Fruit fly (Drosophila melanogaster) whole organism, embryonic: ENCODE results near the gene Rcd-1r.

Experiments
- Awh ChIP-seq: fragments of 200-800 bp; sonication (Bioruptor generic); IDR thresholded peaks from 2 replicates; pipeline ENCODE4, ENCODE4 v1.3.6; 2022; ENCODE audit warnings: missing biosample characterization, missing genetic modification characterization
- B-H1 ChIP-seq: fragments of 200-800 bp; sonication (Bioruptor generic); IDR thresholded peaks from 3 replicates; pipeline ENCODE4 v1.3.6; 2022; ENCODE audit warnings: missing biosample characterization, missing genetic modification characterization
- Bgb ChIP-seq: fragments of 200-800 bp; sonication (Bioruptor generic); IDR thresholded peaks from 2 replicates; pipeline ENCODE4 v1.3.6; 2022; ENCODE audit warnings: missing biosample characterization, missing genetic modification characterization; ENCODE audit not compliant: partially characterized antibody
- CG10431 ChIP-seq: fragments of 200-800 bp; sonication (Bioruptor generic); optimal IDR thresholded peaks from 3 replicates; lab custom pipeline; 2018; ENCODE audit warnings: missing biosample characterization, mild to moderate bottlenecking, missing genetic modification characterization
- CG12942 ChIP-seq: fragments of 200-800 bp; sonication (Bioruptor generic); optimal IDR thresholded peaks from 3 replicates; lab custom pipeline; 2016; ENCODE audit warnings: missing biosample characterization, missing genetic modification characterization
- CG13775 ChIP-seq: fragments of 200-800 bp; sonication (Bioruptor generic); optimal IDR thresholded peaks from 3 replicates; lab custom pipeline; 2017; ENCODE audit warnings: missing biosample characterization, mild to moderate bottlenecking, missing genetic modification characterization
- CG15011 ChIP-seq: fragments of 200-800 bp; sonication (Bioruptor generic); optimal IDR thresholded peaks from 3 replicates; lab custom pipeline; 2018; ENCODE audit warnings: missing biosample characterization, mild to moderate bottlenecking, missing genetic modification characterization
- CG17328 ChIP-seq: fragments of 200-800 bp; sonication (Bioruptor generic); IDR thresholded peaks from 2 replicates; pipeline ENCODE4 v1.3.6; 2022; ENCODE audit warnings: missing biosample characterization, missing genetic modification characterization
- CG18619 ChIP-seq: fragments of 200-800 bp; sonication (Bioruptor generic); optimal IDR thresholded peaks from 3 replicates; lab custom pipeline; 2017; ENCODE audit warnings: missing biosample characterization, mild to moderate bottlenecking, missing genetic modification characterization
- CG2199 ChIP-seq: fragments of 200-800 bp; sonication (Bioruptor generic); IDR thresholded peaks from 3 replicates; pipeline ENCODE4 v1.3.6; 2022; ENCODE audit warnings: missing biosample characterization, missing genetic modification characterization
- CG30403 ChIP-seq: fragments of 200-800 bp; sonication (Bioruptor generic); optimal IDR thresholded peaks from 3 replicates; lab custom pipeline; 2016; ENCODE audit warnings: missing biosample characterization, missing genetic modification characterization
- CG31224 ChIP-seq: fragments of 200-800 bp; sonication (Bioruptor generic); IDR thresholded peaks from 2 replicates; pipeline ENCODE4 v1.3.6; 2022; ENCODE audit warnings: missing biosample characterization, missing genetic modification characterization
- CG3407 ChIP-seq: fragments of 200-800 bp; sonication (Bioruptor generic); optimal IDR thresholded peaks from 2 replicates; lab custom pipeline; 2018; ENCODE audit warnings: missing biosample characterization, mild to moderate bottlenecking, missing genetic modification characterization
- CG3838 ChIP-seq: fragments of 200-800 bp; sonication (Bioruptor generic); optimal IDR thresholded peaks from 3 replicates; lab custom pipeline; 2016; ENCODE audit warnings: missing biosample characterization, missing genetic modification characterization
- CG4328 ChIP-seq: fragments of 200-800 bp; sonication (Bioruptor generic); optimal IDR thresholded peaks from 3 replicates; lab custom pipeline; 2017; ENCODE audit warnings: missing biosample characterization, missing genetic modification reagents, missing genetic modification characterization
- CG4820 ChIP-seq: fragments of 200-800 bp; sonication (Bioruptor generic); optimal IDR thresholded peaks from 3 replicates; lab custom pipeline; 2016; ENCODE audit warnings: missing biosample characterization, missing genetic modification characterization
- CG4854 ChIP-seq: fragments of 200-800 bp; sonication (Bioruptor generic); optimal IDR thresholded peaks from 2 replicates; lab custom pipeline; 2016; ENCODE audit warnings: missing biosample characterization, missing genetic modification characterization, inconsistent platforms
- CG6175 ChIP-seq: fragments of 200-800 bp; sonication (Bioruptor generic); IDR thresholded peaks from 3 replicates; pipeline ENCODE4 v1.3.6; 2022; ENCODE audit warnings: missing biosample characterization, missing genetic modification characterization
- CG6854 ChIP-seq: fragments of 200-800 bp; sonication (Bioruptor generic); optimal IDR thresholded peaks from 3 replicates; lab custom pipeline; 2017; ENCODE audit warnings: missing biosample characterization, mild to moderate bottlenecking, missing genetic modification characterization
- CG7786 ChIP-seq: fragments of 200-800 bp; sonication (Bioruptor generic); optimal IDR thresholded peaks from 2 replicates; lab custom pipeline; 2016; ENCODE audit warnings: missing biosample characterization, missing genetic modification characterization
- CG9797 ChIP-seq: fragments of 200-800 bp; sonication (Bioruptor generic); optimal IDR thresholded peaks from 3 replicates; lab custom pipeline; 2018; ENCODE audit warnings: missing biosample characterization, mild to moderate bottlenecking, missing genetic modification characterization
- CG9817 ChIP-seq: fragments of 200-800 bp; sonication (Bioruptor generic); optimal IDR thresholded peaks from 2 replicates; lab custom pipeline; 2018; ENCODE audit warnings: missing biosample characterization, mild to moderate bottlenecking, missing genetic modification characterization, moderate library complexity
- CrebB ChIP-seq: fragments of 200-800 bp; sonication (Bioruptor generic); optimal IDR thresholded peaks from 3 replicates; lab custom pipeline; 2018; ENCODE audit warnings: missing biosample characterization, mild to moderate bottlenecking, missing genetic modification characterization
- D19A ChIP-seq: fragments of 200-800 bp; optimal IDR thresholded peaks from 3 replicates; lab custom pipeline; 2019; ENCODE audit warnings: missing biosample characterization, mild to moderate bottlenecking, missing genetic modification characterization, moderate library complexity
- ERR ChIP-seq: fragments of 200-800 bp; sonication (Bioruptor generic); optimal IDR thresholded peaks from 2 replicates; lab custom pipeline; 2016; ENCODE audit warnings: missing biosample characterization, missing genetic modification characterization
- Jarid2 ChIP-seq: fragments of 200-800 bp; sonication (Bioruptor generic); optimal IDR thresholded peaks from 3 replicates; lab custom pipeline; 2017; ENCODE audit warnings: mild to moderate bottlenecking, missing biosample characterization, missing genetic modification reagents, missing genetic modification characterization
- Myb ChIP-seq: fragments of 200-800 bp; sonication (Bioruptor generic); optimal IDR thresholded peaks from 2 replicates; lab custom pipeline; 2016; ENCODE audit warnings: missing biosample characterization, missing genetic modification characterization
- NC2β ChIP-seq: fragments of 200-800 bp; sonication (Bioruptor generic); optimal IDR thresholded peaks from 2 replicates; lab custom pipeline; 2016; ENCODE audit warnings: missing biosample characterization, missing genetic modification characterization
- Nf-YA ChIP-seq: fragments of 200-800 bp; sonication (Bioruptor generic); IDR thresholded peaks from 2 replicates; pipeline ENCODE4 v1.3.6; 2022; ENCODE audit warnings: missing biosample characterization, missing genetic modification characterization
- Optix ChIP-seq: fragments of 200-800 bp; sonication (Bioruptor generic); IDR thresholded peaks from 3 replicates; pipeline ENCODE4 v1.3.6; 2022; ENCODE audit warnings: missing biosample characterization, missing genetic modification characterization
- Stat92E ChIP-seq, 3 experiments: fragments of >200 bp in 2 of 3; fragments of 200-800 bp in 1 of 3; sonication (Bioruptor generic) in 1 of 3; optimal IDR thresholded peaks; 2 replicates each; lab custom pipeline; 2017 to 2019; ENCODE audit warnings: missing biosample characterization in 3 of 3, missing genetic modification characterization in 3 of 3, mild to moderate bottlenecking in 1 of 3, moderate library complexity in 1 of 3
- Taf1 ChIP-seq: fragments of 200-800 bp; sonication (Bioruptor generic); IDR thresholded peaks from 2 replicates; pipeline ENCODE4 v1.3.6; 2022; ENCODE audit warnings: missing biosample characterization, missing genetic modification characterization
- Usf ChIP-seq: fragments of 200-800 bp; sonication (Bioruptor generic); optimal IDR thresholded peaks from 2 replicates; lab custom pipeline; 2017; ENCODE audit warnings: missing genotype, missing biosample characterization, missing genetic modification characterization
- Xbp1 ChIP-seq: fragments of 200-800 bp; sonication (Bioruptor generic); optimal IDR thresholded peaks from 3 replicates; lab custom pipeline; 2016; ENCODE audit warnings: missing biosample characterization, mild to moderate bottlenecking, missing genetic modification characterization
- ab ChIP-seq: fragments of 200-800 bp; sonication (Bioruptor generic); optimal IDR thresholded peaks from 2 replicates; lab custom pipeline; 2016; ENCODE audit warnings: missing biosample characterization, missing genetic modification characterization
- chn ChIP-seq: fragments of 200-800 bp; sonication (Bioruptor generic); optimal IDR thresholded peaks from 2 replicates; lab custom pipeline; 2016; ENCODE audit warnings: missing biosample characterization, missing genetic modification characterization
- croc ChIP-seq: fragments of 200-800 bp; sonication (Bioruptor generic); conservative IDR thresholded peaks from 3 replicates; pipeline ENCODE4 v1.3.6; 2022; ENCODE audit warnings: missing biosample characterization, missing genetic modification characterization
- jigr1 ChIP-seq: fragments of 200-800 bp; sonication (Bioruptor generic); IDR thresholded peaks from 3 replicates; pipeline ENCODE4 v1.3.6; 2022; ENCODE audit warnings: missing biosample characterization, missing genetic modification characterization
- maf-S ChIP-seq: fragments of 200-800 bp; sonication (Bioruptor generic); optimal IDR thresholded peaks from 2 replicates; lab custom pipeline; 2016; ENCODE audit warnings: missing biosample characterization, missing genetic modification characterization
- mld ChIP-seq: fragments of 200-800 bp; sonication (Bioruptor generic); IDR thresholded peaks from 3 replicates; pipeline ENCODE4 v1.3.6; 2022; ENCODE audit warnings: missing biosample characterization, missing genetic modification characterization; ENCODE audit not compliant: partially characterized antibody
- nmo ChIP-seq: fragments of 200-800 bp; sonication (Bioruptor generic); optimal IDR thresholded peaks from 2 replicates; lab custom pipeline; 2018; ENCODE audit warnings: missing biosample characterization, mild to moderate bottlenecking, missing genetic modification characterization, moderate library complexity
- odd ChIP-seq: fragments of 200-800 bp; sonication (Bioruptor generic); optimal IDR thresholded peaks from 2 replicates; lab custom pipeline; 2017; ENCODE audit warnings: missing biosample characterization, mild to moderate bottlenecking, missing genetic modification characterization
- org-1 ChIP-seq: fragments of 200-800 bp; sonication (Bioruptor generic); optimal IDR thresholded peaks from 2 replicates; lab custom pipeline; 2017; ENCODE audit warnings: missing biosample characterization, missing genetic modification characterization
- rib ChIP-seq: fragments of 200-800 bp; sonication (Bioruptor generic); IDR thresholded peaks from 2 replicates; pipeline ENCODE4 v1.3.6; 2022; ENCODE audit warnings: missing biosample characterization, missing genetic modification characterization
- ro ChIP-seq: fragments of 200-800 bp; sonication (Bioruptor generic); IDR thresholded peaks from 2 replicates; pipeline ENCODE4 v1.3.6; 2022; ENCODE audit warnings: missing biosample characterization, missing genetic modification characterization
- row ChIP-seq: fragments of 200-800 bp; sonication (Bioruptor generic); IDR thresholded peaks from 3 replicates; pipeline ENCODE4 v1.3.6; 2022; ENCODE audit warnings: missing biosample characterization, missing genetic modification characterization
- sim ChIP-seq: fragments of 200-800 bp; sonication (Bioruptor generic); IDR thresholded peaks from 2 replicates; pipeline ENCODE4 v1.3.6; 2022; ENCODE audit warnings: missing biosample characterization, missing genetic modification characterization
- slp2 ChIP-seq: fragments of 200-800 bp; sonication (Bioruptor generic); optimal IDR thresholded peaks from 2 replicates; lab custom pipeline; 2016; ENCODE audit warnings: missing biosample characterization, missing genetic modification characterization
- ttk ChIP-seq: fragments of 200-800 bp; sonication (Bioruptor generic); IDR thresholded peaks from 2 replicates; pipeline ENCODE4 v2.1.2; 2022; ENCODE audit warnings: missing biosample characterization, missing genetic modification characterization
- unpg ChIP-seq: fragments of 200-800 bp; sonication (Bioruptor generic); optimal IDR thresholded peaks from 3 replicates; lab custom pipeline; 2018; ENCODE audit warnings: missing biosample characterization, mild to moderate bottlenecking, missing genetic modification characterization, moderate library complexity
- vvl ChIP-seq: fragments of 200-800 bp; sonication (Bioruptor generic); IDR thresholded peaks from 2 replicates; pipeline ENCODE4 v1.3.6; 2022; ENCODE audit warnings: missing biosample characterization, missing genetic modification characterization

The Rcd-1r gene

dm6 chr2L:8982584-8983302 is 31.1 kb downstream of the Rcd-1r start (continued):
- peak; percentile 28 for TF ChIP-seq org-1 (GFP tag; lab: Kevin White, UChicago)
- no peak for TF ChIP-seq jigr1 (GFP tag; lab: Robert Waterston, UW)
- peak; percentile 46 for TF ChIP-seq CG9817 (tag; lab: Kevin White, UChicago)
- no peak; the same call in 1 of the 2 replicates for TF ChIP-seq vvl (GFP tag; lab: Robert Waterston, UW)
- TF ChIP-seq maf-S: peak; percentile 44
- TF ChIP-seq Stat92E (GFP tag; optimal IDR thresholded peaks at IDR 0.05; lab: Kevin White, UChicago): no peak
- peak; percentile 6 for TF ChIP-seq CG12942 (GFP tag; lab: Kevin White, UChicago)
- TF ChIP-seq CG3407 (GFP tag; lab: Kevin White, UChicago): no peak
- TF ChIP-seq B-H1 (GFP tag; lab: Robert Waterston, UW): 0 out of 3 replicates have a peak, but pooled peaks have one; percentile 24
- peak; percentile 53 for TF ChIP-seq odd (GFP tag; lab: Kevin White, UChicago)
- TF ChIP-seq NC2β (GFP tag; lab: Kevin White, UChicago): no peak
- TF ChIP-seq CG9797: no peak
- TF ChIP-seq CG13775 (GFP tag; lab: Kevin White, UChicago): no peak
- TF ChIP-seq ro (GFP tag; lab: Robert Waterston, UW): no peak
- TF ChIP-seq nmo (GFP tag; lab: Kevin White, UChicago): peak; percentile 43
- TF ChIP-seq CG4854: no peak
- TF ChIP-seq Nf-YA: no peak
- peak; percentile 1 for TF ChIP-seq D19A (tag; lab: Kevin White, UChicago)
- no peak for TF ChIP-seq Awh (GFP tag; lab: Robert Waterston, UW)
- peak; percentile 6 for TF ChIP-seq CG4820 (GFP tag; lab: Kevin White, UChicago)
- no peak for TF ChIP-seq CG2199
- TF ChIP-seq rib (GFP tag; lab: Robert Waterston, UW): no peak
- TF ChIP-seq CG6854 (GFP tag; lab: Kevin White, UChicago): peak; percentile 30
- TF ChIP-seq Usf: no peak
- TF ChIP-seq CG6175 (GFP tag; lab: Robert Waterston, UW): no peak
- no peak for TF ChIP-seq ERR (GFP tag; lab: Kevin White, UChicago)
- TF ChIP-seq CG10431 (GFP tag; lab: Kevin White, UChicago): no peak
- no peak for TF ChIP-seq mld
- peak; percentile 73 for TF ChIP-seq row
- TF ChIP-seq CG18619 (GFP tag; lab: Kevin White, UChicago): peak; percentile 10
- TF ChIP-seq ttk: peak; percentile 33; the same call in 1 of the 2 replicates
- TF ChIP-seq ab: no peak
- TF ChIP-seq Taf1 (GFP tag; lab: Robert Waterston, UW): no peak
- TF ChIP-seq CrebB (tag; lab: Kevin White, UChicago): no peak
- TF ChIP-seq sim (GFP tag; lab: Robert Waterston, UW): no peak
- TF ChIP-seq chn (GFP tag; lab: Kevin White, UChicago): no peak
- no peak for TF ChIP-seq Jarid2 (GFP tag; lab: Kevin White, UChicago)
- TF ChIP-seq Optix (GFP tag; lab: Robert Waterston, UW): no peak
- peak; percentile 61 for TF ChIP-seq CG30403
- TF ChIP-seq unpg (GFP tag; lab: Kevin White, UChicago): peak; percentile 69
- TF ChIP-seq CG17328: peak; percentile 52
- no peak for TF ChIP-seq croc (GFP tag; lab: Robert Waterston, UW)
- TF ChIP-seq Myb (GFP tag; lab: Kevin White, UChicago): no peak
- peak; percentile 51 for TF ChIP-seq Xbp1 (GFP tag; lab: Kevin White, UChicago)
- peak; percentile 29 for TF ChIP-seq slp2 (GFP tag; lab: Kevin White, UChicago)
- TF ChIP-seq CG7786 (GFP tag; lab: Kevin White, UChicago): peak; percentile 11
- TF ChIP-seq CG31224 (GFP tag; lab: Robert Waterston, UW): no peak
- TF ChIP-seq CG15011 (GFP tag; lab: Kevin White, UChicago): peak; percentile 17
- no peak for TF ChIP-seq CG4328
- peak; percentile 3 for TF ChIP-seq CG3838 (GFP tag; lab: Kevin White, UChicago)
- no peak for TF ChIP-seq Bgb (GFP tag; lab: Robert Waterston, UW)
